Fruit fly (Drosophila melanogaster) whole organism, embryonic: ENCODE data around the gene CG10165.

Source experiments
- Awh ChIP-seq: fragments of 200-800 bp; sonication (Bioruptor generic); IDR thresholded peaks from 2 replicates; pipeline ENCODE4, ENCODE4 v1.3.6; 2022; ENCODE audit warnings: missing biosample characterization, missing genetic modification characterization
- CG11695 ChIP-seq: fragments of 200-800 bp; sonication (Bioruptor generic); IDR thresholded peaks from 3 replicates; pipeline ENCODE4 v1.3.6; 2022; ENCODE audit warnings: missing biosample characterization, missing genetic modification characterization
- CG12769 ChIP-seq: fragments of 200-800 bp; sonication (Bioruptor generic); optimal IDR thresholded peaks from 2 replicates; lab custom pipeline; 2019; ENCODE audit warnings: missing biosample characterization, mild to moderate bottlenecking, missing genetic modification characterization, moderate library complexity
- CG13775 ChIP-seq: fragments of 200-800 bp; sonication (Bioruptor generic); optimal IDR thresholded peaks from 3 replicates; lab custom pipeline; 2017; ENCODE audit warnings: missing biosample characterization, mild to moderate bottlenecking, missing genetic modification characterization
- CG14667 ChIP-seq: fragments of 200-800 bp; sonication (Bioruptor generic); IDR thresholded peaks from 2 replicates; pipeline ENCODE4 v1.3.6; 2022; ENCODE audit warnings: missing biosample characterization, missing genetic modification characterization
- CG15011 ChIP-seq: fragments of 200-800 bp; sonication (Bioruptor generic); optimal IDR thresholded peaks from 3 replicates; lab custom pipeline; 2018; ENCODE audit warnings: missing biosample characterization, mild to moderate bottlenecking, missing genetic modification characterization
- CG18476 ChIP-seq: fragments of 200-800 bp; sonication (Bioruptor generic); optimal IDR thresholded peaks from 2 replicates; lab custom pipeline; 2016; ENCODE audit warnings: missing biosample characterization, mild to moderate bottlenecking, missing genetic modification characterization
- CG18599 ChIP-seq: fragments of 200-800 bp; sonication (Bioruptor generic); optimal IDR thresholded peaks from 3 replicates; lab custom pipeline; 2017; ENCODE audit warnings: missing biosample characterization, missing genetic modification characterization, mild to moderate bottlenecking, moderate library complexity, missing genetic modification reagents
- CG2116 ChIP-seq: fragments of 200-800 bp; sonication (Bioruptor generic); optimal IDR thresholded peaks from 3 replicates; lab custom pipeline; 2018; ENCODE audit warnings: missing biosample characterization, mild to moderate bottlenecking, missing genetic modification characterization
- CG30431 ChIP-seq: fragments of 200-800 bp; sonication (Bioruptor generic); optimal IDR thresholded peaks from 2 replicates; lab custom pipeline; 2017; ENCODE audit warnings: missing biosample characterization, missing genetic modification characterization
- CG31224 ChIP-seq: fragments of 200-800 bp; sonication (Bioruptor generic); IDR thresholded peaks from 2 replicates; pipeline ENCODE4 v1.3.6; 2022; ENCODE audit warnings: missing biosample characterization, missing genetic modification characterization
- CG3847 ChIP-seq: fragments of 200-800 bp; sonication (Bioruptor generic); IDR thresholded peaks from 2 replicates; pipeline ENCODE4 v1.3.6; 2022; ENCODE audit warnings: missing biosample characterization, missing genetic modification characterization
- CG7987 ChIP-seq: fragments of 200-800 bp; sonication (Bioruptor generic); optimal IDR thresholded peaks from 2 replicates; lab custom pipeline; 2018; ENCODE audit warnings: missing biosample characterization, mild to moderate bottlenecking, missing genetic modification characterization, moderate library complexity
- CG9437 ChIP-seq: fragments of 200-800 bp; sonication (Bioruptor generic); optimal IDR thresholded peaks from 2 replicates; lab custom pipeline; 2018; ENCODE audit warnings: missing biosample characterization, mild to moderate bottlenecking, missing genetic modification characterization
- CG9932 ChIP-seq: fragments of 200-800 bp; sonication (Bioruptor generic); IDR thresholded peaks from 2 replicates; pipeline ENCODE4 v1.3.6; 2022; ENCODE audit warnings: missing biosample characterization, missing genetic modification characterization
- CTCF ChIP-seq: fragments of 200-800 bp; sonication (Bioruptor generic); optimal IDR thresholded peaks from 2 replicates; lab custom pipeline; 2017; ENCODE audit warnings: missing biosample characterization, mild to moderate bottlenecking, missing genetic modification characterization, moderate library complexity
- Chrac-16 ChIP-seq: fragments of 200-800 bp; sonication (Bioruptor generic); optimal IDR thresholded peaks from 3 replicates; lab custom pipeline; 2016; ENCODE audit warnings: missing biosample characterization, missing genetic modification characterization
- Dad ChIP-seq: fragments of 200-800 bp; sonication (Bioruptor generic); optimal IDR thresholded peaks from 3 replicates; lab custom pipeline; 2016; ENCODE audit warnings: missing biosample characterization, missing genetic modification characterization
- Eip74EF ChIP-seq, 2 experiments: fragments of 200-800 bp in 1 of 2; fragments of >200 bp in 1 of 2; sonication (Bioruptor generic) in 1 of 2; optimal IDR thresholded peaks; 2 replicates each; lab custom pipeline; 2017 to 2019; ENCODE audit warnings: missing biosample characterization in 2 of 2, missing genetic modification characterization in 2 of 2, mild to moderate bottlenecking in 1 of 2, moderate library complexity in 1 of 2
- Fer1 ChIP-seq: fragments of 200-800 bp; sonication (Bioruptor generic); optimal IDR thresholded peaks from 2 replicates; lab custom pipeline; 2017; ENCODE audit warnings: missing biosample characterization, mild to moderate bottlenecking, missing genetic modification characterization
- H15 ChIP-seq: fragments of 200-800 bp; sonication (Bioruptor generic); IDR thresholded peaks from 3 replicates; pipeline ENCODE4 v1.3.6; 2022; ENCODE audit warnings: missing biosample characterization, missing genetic modification characterization
- HmgD ChIP-seq: fragments of 200-800 bp; sonication (Bioruptor generic); optimal IDR thresholded peaks from 3 replicates; lab custom pipeline; 2016; ENCODE audit warnings: missing biosample characterization, missing genetic modification characterization
- HmgZ ChIP-seq: fragments of 200-800 bp; sonication (Bioruptor generic); optimal IDR thresholded peaks from 2 replicates; lab custom pipeline; 2018; ENCODE audit warnings: missing biosample characterization, mild to moderate bottlenecking, missing genetic modification characterization
- Hsf ChIP-seq: fragments of 200-800 bp; sonication (Bioruptor generic); optimal IDR thresholded peaks from 3 replicates; lab custom pipeline; 2016; ENCODE audit warnings: missing biosample characterization, missing genetic modification characterization
- Lhr ChIP-seq: fragments of 200-800 bp; sonication (Bioruptor generic); optimal IDR thresholded peaks from 3 replicates; lab custom pipeline; 2017; ENCODE audit warnings: mild to moderate bottlenecking, missing biosample characterization, missing genetic modification reagents, missing genetic modification characterization
- Oaz ChIP-seq: fragments of 200-800 bp; sonication (Bioruptor generic); IDR thresholded peaks from 2 replicates; pipeline ENCODE4 v1.3.6; 2022; ENCODE audit warnings: missing biosample characterization, missing genetic modification characterization
- Ptx1 ChIP-seq: fragments of 200-800 bp; sonication (Bioruptor generic); IDR thresholded peaks from 2 replicates; pipeline ENCODE4 v1.3.6; 2022; ENCODE audit warnings: missing biosample characterization, missing genetic modification characterization
- Vsx1 ChIP-seq: fragments of 200-800 bp; sonication (Bioruptor generic); optimal IDR thresholded peaks from 2 replicates; lab custom pipeline; 2017; ENCODE audit warnings: missing biosample characterization, mild to moderate bottlenecking, missing genetic modification characterization, missing genetic modification reagents
- Xrp1 ChIP-seq: fragments of 200-800 bp; sonication (Bioruptor generic); IDR thresholded peaks from 2 replicates; pipeline ENCODE4 v1.3.6; 2022; ENCODE audit warnings: missing biosample characterization, missing genetic modification characterization
- az2 ChIP-seq: fragments of 200-800 bp; sonication (Bioruptor generic); optimal IDR thresholded peaks from 3 replicates; lab custom pipeline; 2016; ENCODE audit warnings: missing biosample characterization, missing genetic modification characterization
- br ChIP-seq: fragments of >200 bp; optimal IDR thresholded peaks from 2 replicates; lab custom pipeline; 2017
- btn ChIP-seq: fragments of 200-800 bp; sonication (Bioruptor generic); optimal IDR thresholded peaks from 2 replicates; lab custom pipeline; 2016; ENCODE audit warnings: missing biosample characterization, missing genetic modification characterization
- chn ChIP-seq: fragments of 200-800 bp; sonication (Bioruptor generic); optimal IDR thresholded peaks from 2 replicates; lab custom pipeline; 2016; ENCODE audit warnings: missing biosample characterization, missing genetic modification characterization
- ci ChIP-seq: fragments of 200-800 bp; sonication (Bioruptor generic); IDR thresholded peaks from 3 replicates; pipeline ENCODE4 v1.3.6; 2022; ENCODE audit warnings: missing biosample characterization, missing genetic modification characterization
- crc ChIP-seq: fragments of 200-800 bp; sonication (Bioruptor generic); optimal IDR thresholded peaks from 2 replicates; lab custom pipeline; 2016; ENCODE audit warnings: missing biosample characterization, missing genetic modification characterization
- crp ChIP-seq, 2 experiments: fragments of 200-800 bp; sonication (Bioruptor generic); optimal IDR thresholded peaks; 2 replicates in 1 of 2; 3 replicates in 1 of 2; lab custom pipeline; 2017; ENCODE audit warnings: missing biosample characterization in 2 of 2, missing genetic modification characterization in 2 of 2, mild to moderate bottlenecking in 1 of 2, moderate library complexity in 1 of 2
- cwo ChIP-seq: fragments of 200-800 bp; sonication (Bioruptor generic); optimal IDR thresholded peaks from 3 replicates; lab custom pipeline; 2017; ENCODE audit warnings: missing biosample characterization, missing genetic modification characterization, mild to moderate bottlenecking, moderate library complexity, missing genetic modification reagents
- eve ChIP-seq, 2 experiments: fragments of >200 bp; optimal IDR thresholded peaks; 2 replicates each; lab custom pipeline; 2017; ENCODE audit warnings: missing biosample characterization in 2 of 2, missing genetic modification characterization in 2 of 2
- gce ChIP-seq: fragments of 200-800 bp; sonication (Bioruptor generic); IDR thresholded peaks from 3 replicates; pipeline ENCODE4 v1.3.6; 2022; ENCODE audit warnings: missing biosample characterization, missing genetic modification characterization
- gfzf ChIP-seq: fragments of 200-800 bp; sonication (Bioruptor generic); optimal IDR thresholded peaks from 2 replicates; lab custom pipeline; 2016; ENCODE audit warnings: missing biosample characterization, mild to moderate bottlenecking, missing genetic modification characterization, moderate library complexity
- ham ChIP-seq: fragments of 200-800 bp; sonication (Bioruptor generic); IDR thresholded peaks from 2 replicates; pipeline ENCODE4 v1.3.6; 2022; ENCODE audit warnings: missing biosample characterization, missing genetic modification characterization
- hth ChIP-seq: fragments of >200 bp; optimal IDR thresholded peaks from 2 replicates; lab custom pipeline; 2017; ENCODE audit warnings: inconsistent platforms
- odd ChIP-seq: fragments of 200-800 bp; sonication (Bioruptor generic); optimal IDR thresholded peaks from 2 replicates; lab custom pipeline; 2017; ENCODE audit warnings: missing biosample characterization, mild to moderate bottlenecking, missing genetic modification characterization
- pros ChIP-seq: fragments of 200-800 bp; sonication (Bioruptor generic); optimal IDR thresholded peaks from 3 replicates; lab custom pipeline; 2019; ENCODE audit warnings: missing biosample characterization, mild to moderate bottlenecking, missing genetic modification characterization, moderate library complexity
- salm ChIP-seq: fragments of 200-800 bp; sonication (Bioruptor generic); optimal IDR thresholded peaks from 2 replicates; lab custom pipeline; 2018; ENCODE audit warnings: missing biosample characterization, mild to moderate bottlenecking, missing genetic modification characterization
- sisA ChIP-seq: fragments of 200-800 bp; sonication (Bioruptor generic); IDR thresholded peaks from 2 replicates; pipeline ENCODE4 v1.3.6; 2022; ENCODE audit warnings: missing biosample characterization, missing genetic modification characterization
- sr ChIP-seq: fragments of 200-800 bp; sonication (Bioruptor generic); IDR thresholded peaks from 3 replicates; pipeline ENCODE4 v1.3.6; 2022; ENCODE audit warnings: missing biosample characterization, missing genetic modification characterization
- trh ChIP-seq: fragments of 200-800 bp; sonication (Bioruptor generic); optimal IDR thresholded peaks from 2 replicates; lab custom pipeline; 2016; ENCODE audit warnings: missing biosample characterization, missing genetic modification characterization
- twi ChIP-seq: fragments of 200-800 bp; optimal IDR thresholded peaks from 2 replicates; lab custom pipeline; 2019; ENCODE audit warnings: missing biosample characterization, mild to moderate bottlenecking, missing genetic modification characterization, moderate library complexity
- tx ChIP-seq: fragments of 200-800 bp; sonication (Bioruptor generic); optimal IDR thresholded peaks from 2 replicates; lab custom pipeline; 2016; ENCODE audit warnings: missing biosample characterization, missing genetic modification characterization
- vfl ChIP-seq: fragments of 200-800 bp; sonication (Bioruptor generic); optimal IDR thresholded peaks from 2 replicates; lab custom pipeline; 2016; ENCODE audit warnings: missing biosample characterization, missing genetic modification characterization
- vnd ChIP-seq: fragments of 200-800 bp; sonication (Bioruptor generic); IDR thresholded peaks from 3 replicates; pipeline ENCODE4 v1.3.6; 2022; ENCODE audit warnings: missing biosample characterization, missing genetic modification characterization; ENCODE audit not compliant: partially characterized antibody

The CG10165 gene

dm6 chr2L:19577187-19577765 is 47.2 kb upstream of the CG10165 start, which contains the start of the genes spi and msb1l (continued):
- TF ChIP-seq sisA (GFP tag; lab: Robert Waterston, UW) (peak; percentile 49; the same call in 1 of the 2 replicates), Lhr (GFP tag; lab: Kevin White, UChicago) (peak; percentile 71), Awh (GFP tag; lab: Robert Waterston, UW) (no peak), ham (GFP tag; lab: Robert Waterston, UW) (no peak), CG18476 (no peak), btn (GFP tag; lab: Kevin White, UChicago) (no peak), Vsx1 (no peak), vnd (GFP tag; lab: Robert Waterston, UW) (peak; percentile 45; the same call in 1 of the 3 replicates), Xrp1 (GFP tag; lab: Robert Waterston, UW) (no peak; the same call in 1 of the 2 replicates), CG15011 (GFP tag; lab: Kevin White, UChicago) (no peak), Eip74EF (GFP tag; optimal IDR thresholded peaks at IDR 0.05; lab: Kevin White, UChicago) (no peak), CG3847 (GFP tag; lab: Robert Waterston, UW) (peak; percentile 79), HmgZ (tag; lab: Kevin White, UChicago) (peak; percentile 15), CG13775 (peak; percentile 36), CG11695 (no peak), CG9437 (GFP tag; lab: Kevin White, UChicago) (peak; percentile 41), twi (peak; percentile 21), hth (lab: Kevin White, UChicago) (no peak), CG18599 (GFP tag; lab: Kevin White, UChicago) (no peak), salm (tag; lab: Kevin White, UChicago) (no peak), CG12769 (tag; lab: Kevin White, UChicago) (no peak), ci (GFP tag; lab: Robert Waterston, UW) (no peak), gce (GFP tag; lab: Robert Waterston, UW) (no peak), Ptx1 (GFP tag; lab: Robert Waterston, UW) (peak; percentile 74), HmgD (GFP tag; lab: Kevin White, UChicago) (no peak), cwo (GFP tag; lab: Kevin White, UChicago) (peak; percentile 25), CG7987 (GFP tag; lab: Kevin White, UChicago) (no peak), CG14667 (GFP tag; lab: Robert Waterston, UW) (0 out of 2 replicates have a peak, but pooled peaks have one; percentile 22), az2 (GFP tag; lab: Kevin White, UChicago) (peak; percentile 57), Fer1 (GFP tag; lab: Kevin White, UChicago) (no peak), CG2116 (GFP tag; lab: Kevin White, UChicago) (peak; percentile 42), tx (GFP tag; lab: Kevin White, UChicago) (no peak), eve (GFP tag; optimal IDR thresholded peaks at IDR 0.05; lab: Kevin White, UChicago) (no peak), Chrac-16 (peak; percentile 54), chn (GFP tag; lab: Kevin White, UChicago) (peak; percentile 50), Hsf (GFP tag; lab: Kevin White, UChicago) (no peak), H15 (GFP tag; lab: Robert Waterston, UW) (peak; percentile 54; the same call in 1 of the 3 replicates), br (lab: Kevin White, UChicago) (no peak), CG9932 (GFP tag; lab: Robert Waterston, UW) (peak; percentile 81), Oaz (GFP tag; lab: Robert Waterston, UW) (no peak), pros (GFP tag; lab: Kevin White, UChicago) (no peak), Dad (no peak), gfzf (GFP tag; lab: Kevin White, UChicago) (peak; percentile 6), CTCF (no peak), crc (GFP tag; lab: Kevin White, UChicago) (no peak), odd (GFP tag; lab: Kevin White, UChicago) (no peak), trh (GFP tag; lab: Kevin White, UChicago) (no peak), crp (GFP tag; optimal IDR thresholded peaks at IDR 0.05; lab: Kevin White, UChicago) (peak in 1 of 2 experiments; percentile 12), vfl (GFP tag; lab: Kevin White, UChicago) (no peak), CG31224 (peak; percentile 18; the same call in 1 of the 2 replicates), CG30431 (GFP tag; lab: Kevin White, UChicago) (no peak), sr (GFP tag; lab: Robert Waterston, UW) (no peak)
